Worm (Caenorhabditis elegans) whole organism, early embryonic: Measurements from ENCODE around the gene ZK622.1.

Source experiments
- aly-1 ChIP-seq: sonication (generic microtip); optimal IDR thresholded peaks from 2 replicates; lab custom pipeline; 2016; ENCODE audit warnings: missing genetic modification characterization, missing compliant biosample characterization
- ama-1 ChIP-seq: fragments of 150-350 bp; optimal IDR thresholded peaks from 2 replicates; lab custom pipeline; 2014
- ceh-13 ChIP-seq: fragments of 200-800 bp; sonication (Bioruptor generic); optimal IDR thresholded peaks from 2 replicates; lab custom pipeline; 2018; ENCODE audit warnings: mild to moderate bottlenecking, missing genetic modification characterization, missing compliant biosample characterization
- flt-1 ChIP-seq: fragments of 200-800 bp; sonication (Bioruptor generic); IDR thresholded peaks from 2 replicates; pipeline ENCODE4 v1.3.6; 2022; ENCODE audit warnings: missing genetic modification characterization, missing compliant biosample characterization
- hnd-1 ChIP-seq: sonication (generic microtip); optimal IDR thresholded peaks from 2 replicates; lab custom pipeline; 2016; ENCODE audit warnings: missing genetic modification characterization, missing compliant biosample characterization
- pes-1 ChIP-seq: fragments of 200-800 bp; sonication (Bioruptor generic); IDR thresholded peaks from 2 replicates; pipeline ENCODE4 v1.3.6; 2022; ENCODE audit warnings: missing genetic modification reagents, missing genetic modification characterization, missing compliant biosample characterization
- tbx-37 ChIP-seq: fragments of 200-800 bp; sonication (Bioruptor generic); conservative IDR thresholded peaks from 2 replicates; pipeline ENCODE4 v1.3.6; 2022; ENCODE audit warnings: missing genetic modification reagents, missing genetic modification characterization, missing compliant biosample characterization

DNA sequence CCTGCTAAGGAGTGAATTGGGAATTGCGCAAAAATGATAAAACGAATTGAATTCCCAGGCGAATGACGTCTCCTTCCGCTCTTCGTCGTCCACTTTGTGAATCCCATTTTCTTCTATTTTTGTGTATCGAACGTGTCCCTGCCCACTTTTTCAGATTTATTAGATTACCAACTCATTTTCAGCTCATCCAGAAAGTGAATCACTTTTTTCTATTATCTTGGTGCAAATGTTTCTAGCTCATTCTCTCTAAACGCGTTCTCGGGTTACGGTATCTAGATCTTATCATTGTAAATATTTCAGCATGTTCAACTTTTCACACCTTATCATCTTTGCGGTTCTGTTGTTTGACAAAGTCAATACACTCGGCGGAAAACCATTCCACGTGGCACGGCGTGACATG lies 4.5 kb upstream of the ZK622.1 start, which contains the start of gene ZK622.5:
- TF ChIP-seq pes-1 (GFP tag; lab: Robert Waterston, UW) (no peak), ama-1 (lab: Kevin White, UChicago) (no peak), flt-1 (no peak), aly-1 (tag; lab: Kevin White, UChicago) (no peak), tbx-37 (GFP tag; lab: Robert Waterston, UW) (no peak), ceh-13 (GFP tag; lab: Kevin White, UChicago) (no peak), hnd-1 (no peak)
